Worm (Caenorhabditis elegans) whole organism, late embryonic: ENCODE data around the gene F01D5.6.

ENCODE experiments used
- C38D4.7 ChIP-seq: fragments of 200-800 bp; sonication (Bioruptor generic); optimal IDR thresholded peaks from 2 replicates; lab custom pipeline; 2018; ENCODE audit warnings: mild to moderate bottlenecking, missing genetic modification characterization, moderate library complexity, missing compliant biosample characterization
- F13H6.1 ChIP-seq: sonication (generic microtip); optimal IDR thresholded peaks from 2 replicates; lab custom pipeline; 2016; ENCODE audit warnings: missing genetic modification characterization, missing compliant biosample characterization
- T23F11.4 ChIP-seq: fragments of 200-800 bp; sonication (Bioruptor generic); optimal IDR thresholded peaks from 2 replicates; lab custom pipeline; 2018; ENCODE audit warnings: mild to moderate bottlenecking, missing genetic modification characterization, missing compliant biosample characterization
- Y22D7AL.16 ChIP-seq: sonication (generic microtip); optimal IDR thresholded peaks from 2 replicates; lab custom pipeline; 2016; ENCODE audit warnings: missing genetic modification characterization, missing compliant biosample characterization
- ahr-1 ChIP-seq: sonication (generic microtip); optimal IDR thresholded peaks from 2 replicates; lab custom pipeline; 2016; ENCODE audit warnings: missing genetic modification characterization, missing compliant biosample characterization
- ama-1 ChIP-seq: fragments of 150-350 bp; optimal IDR thresholded peaks from 2 replicates; lab custom pipeline; 2014
- ceh-18 ChIP-seq: sonication (generic microtip); optimal IDR thresholded peaks from 2 replicates; lab custom pipeline; 2016; ENCODE audit warnings: missing genetic modification characterization, missing compliant biosample characterization
- ceh-2 ChIP-seq: sonication (generic microtip); optimal IDR thresholded peaks from 2 replicates; lab custom pipeline; 2016; ENCODE audit warnings: missing genotype, missing genetic modification characterization, missing compliant biosample characterization
- ceh-22 ChIP-seq: sonication (generic microtip); optimal IDR thresholded peaks from 2 replicates; lab custom pipeline; 2017; ENCODE audit warnings: missing biosample characterization, missing genetic modification characterization
- ceh-48 ChIP-seq: sonication (generic microtip); optimal IDR thresholded peaks from 2 replicates; lab custom pipeline; 2016; ENCODE audit warnings: missing genetic modification characterization, inconsistent platforms, missing compliant biosample characterization
- ceh-9 ChIP-seq: sonication (generic microtip); optimal IDR thresholded peaks from 2 replicates; lab custom pipeline; 2016; ENCODE audit warnings: mild to moderate bottlenecking, missing genetic modification characterization, inconsistent platforms, missing compliant biosample characterization
- che-1 ChIP-seq: sonication (generic microtip); optimal IDR thresholded peaks from 2 replicates; lab custom pipeline; 2016; ENCODE audit warnings: mild to moderate bottlenecking, missing genetic modification characterization, missing compliant biosample characterization
- dve-1 ChIP-seq: sonication (generic microtip); optimal IDR thresholded peaks from 2 replicates; lab custom pipeline; 2017; ENCODE audit warnings: antibody characterized with exemption, mild to moderate bottlenecking, missing genetic modification characterization, missing compliant biosample characterization
- elt-2 ChIP-seq: sonication (generic microtip); optimal IDR thresholded peaks from 2 replicates; lab custom pipeline; 2016; ENCODE audit warnings: missing genetic modification reagents, missing genetic modification characterization, missing compliant biosample characterization
- fax-1 ChIP-seq: sonication (generic microtip); optimal IDR thresholded peaks from 2 replicates; lab custom pipeline; 2016; ENCODE audit warnings: missing genotype, missing genetic modification characterization, missing compliant biosample characterization
- fkh-10 ChIP-seq: fragments of 150-350 bp; optimal IDR thresholded peaks from 2 replicates; lab custom pipeline; 2014; ENCODE audit warnings: missing biosample characterization, missing genetic modification reagents, missing genetic modification characterization
- fkh-6 ChIP-seq: sonication (generic microtip); optimal IDR thresholded peaks from 2 replicates; lab custom pipeline; 2016; ENCODE audit warnings: missing genetic modification characterization, missing compliant biosample characterization
- gmeb-2 ChIP-seq: sonication (generic microtip); optimal IDR thresholded peaks from 2 replicates; lab custom pipeline; 2016; ENCODE audit warnings: missing genetic modification characterization, inconsistent platforms, missing compliant biosample characterization
- hlh-13 ChIP-seq: fragments of 200-800 bp; sonication (Bioruptor generic); optimal IDR thresholded peaks from 2 replicates; lab custom pipeline; 2018; ENCODE audit warnings: mild to moderate bottlenecking, missing genetic modification characterization, missing compliant biosample characterization
- lim-6 ChIP-seq: sonication (generic microtip); optimal IDR thresholded peaks from 2 replicates; lab custom pipeline; 2016; ENCODE audit warnings: missing genetic modification characterization, missing compliant biosample characterization
- mec-3 ChIP-seq: sonication (generic microtip); optimal IDR thresholded peaks from 2 replicates; lab custom pipeline; 2016; ENCODE audit warnings: borderline replicate concordance, missing genetic modification characterization, missing compliant biosample characterization
- npax-4 ChIP-seq: sonication (generic microtip); optimal IDR thresholded peaks from 2 replicates; lab custom pipeline; 2016; ENCODE audit warnings: missing genetic modification characterization, missing compliant biosample characterization
- pag-3 ChIP-seq: sonication (generic microtip); optimal IDR thresholded peaks from 2 replicates; lab custom pipeline; 2016; ENCODE audit warnings: missing compliant biosample characterization, missing genetic modification characterization, borderline replicate concordance
- pat-9 ChIP-seq: fragments of 200-800 bp; sonication (Bioruptor generic); optimal IDR thresholded peaks from 2 replicates; lab custom pipeline; 2018; ENCODE audit warnings: mild to moderate bottlenecking, missing genetic modification characterization, moderate library complexity, missing compliant biosample characterization
- pha-2 ChIP-seq: sonication (generic microtip); optimal IDR thresholded peaks from 2 replicates; lab custom pipeline; 2017; ENCODE audit warnings: mild to moderate bottlenecking, missing genetic modification characterization, missing compliant biosample characterization
- pqm-1 ChIP-seq: sonication (generic microtip); optimal IDR thresholded peaks from 2 replicates; lab custom pipeline; 2016; ENCODE audit warnings: missing genetic modification characterization, missing compliant biosample characterization
- pros-1 ChIP-seq: fragments of 150-350 bp; optimal IDR thresholded peaks from 2 replicates; lab custom pipeline; 2014; ENCODE audit warnings: missing biosample characterization, missing genetic modification reagents, missing genetic modification characterization
- sox-2 ChIP-seq: fragments of 200-800 bp; sonication (Bioruptor generic); IDR thresholded peaks from 2 replicates; pipeline ENCODE4 v1.3.6; 2022; ENCODE audit warnings: missing genetic modification reagents, missing genetic modification characterization, missing compliant biosample characterization
- sox-4 ChIP-seq: sonication (generic microtip); optimal IDR thresholded peaks from 2 replicates; lab custom pipeline; 2017; ENCODE audit warnings: mild to moderate bottlenecking, missing genetic modification characterization, inconsistent platforms, missing compliant biosample characterization
- syd-9 ChIP-seq: sonication (generic microtip); optimal IDR thresholded peaks from 2 replicates; lab custom pipeline; 2016; ENCODE audit warnings: mild to moderate bottlenecking, missing genetic modification characterization, moderate library complexity, missing compliant biosample characterization
- tbx-2 ChIP-seq: sonication (generic microtip); optimal IDR thresholded peaks from 2 replicates; lab custom pipeline; 2016; ENCODE audit warnings: missing genetic modification characterization, missing compliant biosample characterization
- ttx-3 ChIP-seq: sonication (generic microtip); optimal IDR thresholded peaks from 2 replicates; lab custom pipeline; 2016; ENCODE audit warnings: missing genetic modification reagents, missing genetic modification characterization, missing compliant biosample characterization
- unc-42 ChIP-seq: sonication (generic microtip); optimal IDR thresholded peaks from 2 replicates; lab custom pipeline; 2016; ENCODE audit warnings: missing genotype, missing genetic modification characterization, missing compliant biosample characterization
- unc-55 ChIP-seq: sonication (generic microtip); optimal IDR thresholded peaks from 2 replicates; lab custom pipeline; 2017; ENCODE audit warnings: missing biosample characterization, missing genetic modification reagents, missing genetic modification characterization
- ztf-16 ChIP-seq: sonication (generic microtip); optimal IDR thresholded peaks from 2 replicates; lab custom pipeline; 2017; ENCODE audit warnings: missing genetic modification characterization, missing compliant biosample characterization

F01D5.6 gene

DNA sequence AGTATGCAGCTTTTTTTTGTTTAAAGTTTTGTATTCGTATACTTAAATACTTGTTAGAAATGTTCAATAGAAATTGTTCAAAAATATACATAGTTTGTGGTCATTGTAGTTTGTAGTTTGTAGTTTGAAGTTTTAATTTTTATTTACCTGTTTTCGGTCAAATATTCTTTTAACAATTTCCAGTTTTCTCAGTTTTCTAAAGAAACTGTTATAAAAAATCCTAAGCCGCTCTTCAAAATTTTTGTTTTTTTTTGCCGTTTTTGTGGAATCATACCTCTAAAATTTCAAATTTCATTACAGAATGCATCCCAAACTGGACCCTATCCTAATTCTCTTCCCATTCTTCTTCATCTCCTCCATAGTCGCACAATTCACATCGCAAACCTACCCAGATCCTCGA lies at the start of gene F01D5.6:
TSS of gene F01D5.6 (plus strand) at position 301 of the 400 bp plus-strand sequence.
- TF ChIP-seq ceh-18 (tag; lab: Kevin White, UChicago): no peak
- TF ChIP-seq fkh-6 (tag; lab: Kevin White, UChicago): no peak
- no peak for TF ChIP-seq ama-1 (lab: Kevin White, UChicago)
- no peak for TF ChIP-seq sox-2 (GFP tag; lab: Robert Waterston, UW)
- no peak for TF ChIP-seq fax-1 (tag; lab: Kevin White, UChicago)
- no peak for TF ChIP-seq pag-3 (tag; lab: Kevin White, UChicago)
- TF ChIP-seq tbx-2 (tag; lab: Kevin White, UChicago): no peak
- no peak for TF ChIP-seq ceh-22 (tag; lab: Kevin White, UChicago)
- TF ChIP-seq gmeb-2: no peak
- no peak for TF ChIP-seq lim-6 (tag; lab: Kevin White, UChicago)
- no peak for TF ChIP-seq npax-4 (tag; lab: Kevin White, UChicago)
- no peak for TF ChIP-seq Y22D7AL.16 (tag; lab: Kevin White, UChicago)
- TF ChIP-seq ztf-16 (tag; lab: Kevin White, UChicago): no peak
- no peak for TF ChIP-seq ceh-48 (tag; lab: Kevin White, UChicago)
- TF ChIP-seq sox-4 (tag; lab: Kevin White, UChicago): no peak
- TF ChIP-seq pqm-1 (tag; lab: Kevin White, UChicago): no peak

ce11 chrII:13956529-13956928 lies 49.8 kb upstream of the F01D5.6 start:
- TF ChIP-seq elt-2 (tag; lab: Kevin White, UChicago): peak; percentile 79
- TF ChIP-seq che-1 (tag; lab: Kevin White, UChicago): no peak
- peak; percentile 23 for TF ChIP-seq pqm-1 (tag; lab: Kevin White, UChicago)
- TF ChIP-seq, all 69 proteins: peak for 2

ce11 chrII:13957437-13957836 lies 48.9 kb upstream of the F01D5.6 start, which contains the start of gene zip-3:
Gene zip-3 (minus strand): TSS chrII:13957457.
- TF ChIP-seq fkh-10 (GFP tag; lab: Kevin White, UChicago) (no peak), C38D4.7 (GFP tag; lab: Kevin White, UChicago) (no peak), pag-3 (tag; lab: Kevin White, UChicago) (no peak), dve-1 (tag; lab: Kevin White, UChicago) (no peak), ceh-9 (no peak), mec-3 (no peak), F13H6.1 (no peak)

DNA sequence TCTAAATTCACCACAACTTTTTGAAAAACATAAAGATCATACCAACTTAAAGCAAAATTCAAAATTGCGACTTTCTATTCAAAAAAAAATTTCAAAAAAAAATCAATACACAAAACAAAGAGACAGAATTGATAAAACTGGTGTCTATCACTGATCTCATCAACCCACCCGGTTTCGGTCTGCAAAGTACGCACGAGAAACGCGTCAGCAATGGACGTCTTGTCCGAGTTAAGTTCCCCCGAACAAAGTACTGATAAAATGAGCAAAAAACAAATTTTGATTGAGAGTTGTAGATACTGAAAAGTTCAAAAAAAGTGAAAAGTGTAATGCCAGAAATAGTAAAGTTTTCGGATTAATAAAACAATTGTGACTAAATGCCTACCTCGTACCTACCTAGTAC lies 48.0 kb upstream of the F01D5.6 start:
- no peak for TF ChIP-seq fkh-6 (tag; lab: Kevin White, UChicago)
- TF ChIP-seq Y22D7AL.16 (tag; lab: Kevin White, UChicago): no peak
- TF ChIP-seq ttx-3: no peak
- TF ChIP-seq ceh-22 (tag; lab: Kevin White, UChicago): no peak
- no peak for TF ChIP-seq pha-2

DNA sequence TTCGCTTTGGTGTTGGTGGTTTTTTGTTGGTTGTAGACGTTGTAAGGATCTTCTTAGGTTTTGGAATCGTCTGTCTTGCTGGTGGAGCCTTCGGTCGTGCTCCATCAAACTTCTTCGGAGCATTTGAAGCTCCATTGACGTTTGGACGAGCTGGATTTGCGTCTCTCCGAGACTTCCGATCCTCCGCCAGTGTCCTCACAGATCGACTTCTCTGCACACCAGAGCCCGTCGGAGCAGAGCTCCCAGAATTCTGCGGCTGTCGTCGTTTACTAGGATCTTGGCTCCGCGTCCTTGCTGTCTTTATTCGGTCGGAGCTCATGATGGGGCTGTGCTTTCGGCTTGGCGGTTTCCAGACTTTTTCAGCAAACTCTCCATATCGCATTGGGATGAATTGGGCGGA lies 44.7 kb upstream of the F01D5.6 start:
- TF ChIP-seq hlh-13 (GFP tag; lab: Kevin White, UChicago) (no peak), pros-1 (tag; lab: Kevin White, UChicago) (no peak), fkh-6 (tag; lab: Kevin White, UChicago) (no peak), ttx-3 (no peak), ahr-1 (tag; lab: Kevin White, UChicago) (no peak), dve-1 (tag; lab: Kevin White, UChicago) (no peak), unc-42 (tag; lab: Kevin White, UChicago) (no peak), T23F11.4 (no peak), pat-9 (tag; lab: Kevin White, UChicago) (no peak), ceh-2 (tag; lab: Kevin White, UChicago) (no peak), syd-9 (tag; lab: Kevin White, UChicago) (no peak), fax-1 (tag; lab: Kevin White, UChicago) (no peak), unc-55 (no peak), pag-3 (tag; lab: Kevin White, UChicago) (no peak)
